Fruit fly (Drosophila melanogaster): Measurements from ENCODE around the gene tal-AA.

The tal-AA gene

dm6 chr3R:13861805-13862204, 48.9 kb downstream of the tal-AA start:
- TF ChIP-seq CG15710 (tag; optimal IDR thresholded peaks at IDR 0.05), result peak; percentile 63
- TF ChIP-seq rn (GFP tag; IDR thresholded peaks at IDR 0.05), result no peak
- no peak for TF ChIP-seq gl (tag; optimal IDR thresholded peaks at IDR 0.05)
- TF ChIP-seq CG14655 (GFP tag; optimal IDR thresholded peaks at IDR 0.05), result peak; percentile 72
- peak; percentile 9 for TF ChIP-seq Pif1B (GFP tag; optimal IDR thresholded peaks at IDR 0.05)
- no peak for TF ChIP-seq D1 (tag; optimal IDR thresholded peaks at IDR 0.05)
- peak; percentile 58 for TF ChIP-seq Snoo (tag; optimal IDR thresholded peaks at IDR 0.05)
- TF ChIP-seq fd96Ca (GFP tag; IDR thresholded peaks at IDR 0.05), result 0 out of 3 replicates have a peak, but pooled peaks have one; percentile 28
- TF ChIP-seq CG34367 (tag; optimal IDR thresholded peaks at IDR 0.05), result peak; percentile 54
- TF ChIP-seq CG8159 (tag; optimal IDR thresholded peaks at IDR 0.05), result peak; percentile 65
- TF ChIP-seq CG4496 (GFP tag; IDR thresholded peaks at IDR 0.05), result no peak; the same call in 2 of the 3 replicates
- TF ChIP-seq Ets98B (GFP tag; IDR thresholded peaks at IDR 0.05), result peak; percentile 57
- TF ChIP-seq CG17806 (tag; optimal IDR thresholded peaks at IDR 0.05), result peak; percentile 50
- TF ChIP-seq CG10348 (GFP tag; IDR thresholded peaks at IDR 0.05), result no peak
- TF ChIP-seq CG13204 (GFP tag; optimal IDR thresholded peaks at IDR 0.05), result peak; percentile 68
- no peak for TF ChIP-seq EcR (GFP tag; optimal IDR thresholded peaks at IDR 0.05)
- TF ChIP-seq Pif1A (GFP tag; optimal IDR thresholded peaks at IDR 0.05), result peak; percentile 58
- peak; percentile 57 for TF ChIP-seq CG8301 (tag; optimal IDR thresholded peaks at IDR 0.05)
- TF ChIP-seq CG12605 (GFP tag; IDR thresholded peaks at IDR 0.05), result no peak
- TF ChIP-seq CG9948 (tag; optimal IDR thresholded peaks at IDR 0.05), result peak; percentile 69
- 0 out of 2 replicates have a peak, but pooled peaks have one; percentile 38 for TF ChIP-seq CG32121 (GFP tag; IDR thresholded peaks at IDR 0.05)
